Worm (Caenorhabditis elegans): ENCODE results near the gene C55A1.6.
A peak's percentile ranks its signal among the peaks of the same experiment; 100 is the strongest.

Gene C55A1.6

ce11 chrV:15654124-15654523 lies 6.3 kb downstream of the C55A1.6 start, which contains the start of gene F53E4.2:
F53E4.2 (plus strand) TSS chrV:15654424.
- TF ChIP-seq ceh-27 (GFP tag; optimal IDR thresholded peaks at IDR 0.05), result no peak
- no peak for TF ChIP-seq gei-17 (GFP tag; optimal IDR thresholded peaks at IDR 0.05)
- TF ChIP-seq hmg-20 (GFP tag; IDR thresholded peaks at IDR 0.05), result no peak
- no peak for TF ChIP-seq B0035.1 (tag; optimal IDR thresholded peaks at IDR 0.05)

DNA sequence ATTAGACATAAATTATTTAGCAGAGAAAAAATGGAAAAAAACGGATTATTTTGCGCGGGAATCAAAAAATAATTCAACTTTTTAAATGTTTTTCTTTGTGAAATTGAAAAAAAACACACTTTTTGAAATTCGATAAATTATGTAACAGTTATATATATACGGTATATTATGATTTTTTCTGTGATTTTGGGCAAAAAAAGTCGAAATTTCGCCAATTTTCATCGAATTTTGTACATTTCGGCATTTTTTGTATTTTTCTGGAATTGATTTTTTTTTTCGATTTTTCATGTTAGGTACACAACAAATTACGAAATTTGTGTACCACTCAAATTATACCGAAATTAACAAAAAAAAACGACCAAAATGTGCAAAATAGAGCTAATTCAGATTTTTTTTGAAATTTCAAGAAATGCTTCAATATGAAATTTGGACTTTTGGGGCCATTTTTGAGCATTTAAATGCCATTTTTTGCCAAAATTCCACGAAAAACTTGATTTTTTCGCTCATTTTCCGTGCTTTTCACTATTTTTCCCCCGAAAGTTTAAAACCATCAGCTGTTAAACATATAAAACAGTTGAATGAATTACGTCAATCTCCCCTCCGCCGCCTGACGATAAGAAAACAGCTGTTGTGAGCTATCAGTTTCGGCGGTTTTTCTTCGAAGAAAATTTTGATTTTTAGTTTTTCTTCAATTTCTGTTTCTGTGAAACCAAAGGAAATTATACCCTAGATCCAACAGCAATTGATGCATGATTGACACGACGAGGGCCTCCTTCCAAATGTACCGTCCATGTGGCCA lies 10.6 kb downstream of the C55A1.6 start:
- TF ChIP-seq ztf-28 (GFP tag; IDR thresholded peaks at IDR 0.05) (no peak), nhr-80 (tag; optimal IDR thresholded peaks at IDR 0.05) (peak; percentile 3), nfyb-1 (GFP tag; IDR thresholded peaks at IDR 0.05) (no peak)

DNA sequence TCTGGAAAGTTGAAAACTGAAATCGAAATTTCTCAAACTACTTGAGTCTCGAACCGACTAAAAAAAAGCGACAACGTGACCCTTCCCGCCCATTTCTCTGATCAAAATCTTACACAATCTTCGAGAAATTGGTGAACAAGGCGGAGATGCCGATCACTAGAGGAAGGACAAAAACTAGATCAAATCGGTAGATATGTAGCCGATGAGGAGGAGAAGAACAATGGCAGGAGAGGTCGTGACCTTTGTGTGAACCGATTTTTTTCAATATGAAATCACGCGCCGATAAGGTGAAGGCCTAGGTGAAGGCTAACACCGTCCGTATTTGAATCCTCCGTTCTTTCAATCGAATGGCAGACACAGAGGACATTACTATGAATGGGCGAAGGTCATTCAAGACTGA lies 13.2 kb downstream of the C55A1.6 start:
- peak; percentile 46 for TF ChIP-seq ztf-26 (tag; optimal IDR thresholded peaks at IDR 0.05)
- no peak for TF ChIP-seq lsl-1 (GFP tag; optimal IDR thresholded peaks at IDR 0.05)
- no peak for TF ChIP-seq pbrm-1 (GFP tag; IDR thresholded peaks at IDR 0.05)
- no peak for TF ChIP-seq F23B12.7 (tag; optimal IDR thresholded peaks at IDR 0.05; ENCODE audit: insufficient read depth)
- TF ChIP-seq K12H6.12 (tag; optimal IDR thresholded peaks at IDR 0.05), result no peak
- TF ChIP-seq T26A5.8 (tag; optimal IDR thresholded peaks at IDR 0.05), result no peak
- TF ChIP-seq akir-1 (GFP tag; optimal IDR thresholded peaks at IDR 0.05), result no peak
- no peak for TF ChIP-seq tbp1 (GFP tag; optimal IDR thresholded peaks at IDR 0.05)
- TF ChIP-seq egrh-3 (GFP tag; IDR thresholded peaks at IDR 0.05), result no peak
- peak; percentile 10 for TF ChIP-seq ZK185.1 (tag; optimal IDR thresholded peaks at IDR 0.05; ENCODE audit: poor library complexity, severe bottlenecking)
- no peak for TF ChIP-seq ztf-28 (GFP tag; IDR thresholded peaks at IDR 0.05)
- TF ChIP-seq aptf-2 (GFP tag; conservative IDR thresholded peaks at IDR 0.05), result no peak
- TF ChIP-seq ama-1 (optimal IDR thresholded peaks at IDR 0.05), result no peak
- TF ChIP-seq ama-1 (GFP tag; optimal IDR thresholded peaks at IDR 0.05), result no peak
- TF ChIP-seq lin-40 (tag; optimal IDR thresholded peaks at IDR 0.05), result peak; percentile 25
- no peak for TF ChIP-seq lsy-27 (tag; optimal IDR thresholded peaks at IDR 0.05; ENCODE audit: borderline replicate concordance, insufficient read depth)
- TF ChIP-seq nfya-1 (tag; optimal IDR thresholded peaks at IDR 0.05; ENCODE audit: borderline replicate concordance, insufficient read depth), result no peak
- no peak for TF ChIP-seq F57A8.1 (GFP tag; optimal IDR thresholded peaks at IDR 0.05)
- no peak for TF ChIP-seq mel-28 (tag; optimal IDR thresholded peaks at IDR 0.05; ENCODE audit: borderline replicate concordance)

DNA sequence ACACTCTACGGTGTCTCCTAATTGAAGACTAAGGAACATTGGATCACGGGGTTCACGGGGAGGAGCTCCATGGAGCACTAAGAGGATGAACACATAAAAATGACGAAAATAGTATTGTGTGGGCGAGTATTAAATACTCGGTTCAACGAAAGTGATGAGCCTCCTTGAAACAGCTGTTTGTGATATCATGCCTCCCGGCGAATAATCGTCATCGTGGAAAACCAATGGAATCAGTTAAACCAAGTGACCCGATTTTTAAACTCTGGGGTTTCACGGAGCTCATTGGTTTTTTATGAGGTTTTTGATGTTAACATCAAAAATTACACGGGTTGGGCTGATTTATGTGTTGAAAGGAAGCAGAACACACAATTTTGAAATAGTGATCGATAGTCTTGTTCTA lies 13.7 kb downstream of the C55A1.6 start:
- TF ChIP-seq attf-6 (GFP tag; IDR thresholded peaks at IDR 0.05) (no peak), F33H1.4 (GFP tag; IDR thresholded peaks at IDR 0.05) (no peak), fkh-3 (tag; optimal IDR thresholded peaks at IDR 0.05) (no peak), madf-10 (tag; optimal IDR thresholded peaks at IDR 0.05) (no peak), somi-1 (GFP tag; optimal IDR thresholded peaks at IDR 0.05) (no peak), ztf-28 (GFP tag; IDR thresholded peaks at IDR 0.05) (no peak)

DNA sequence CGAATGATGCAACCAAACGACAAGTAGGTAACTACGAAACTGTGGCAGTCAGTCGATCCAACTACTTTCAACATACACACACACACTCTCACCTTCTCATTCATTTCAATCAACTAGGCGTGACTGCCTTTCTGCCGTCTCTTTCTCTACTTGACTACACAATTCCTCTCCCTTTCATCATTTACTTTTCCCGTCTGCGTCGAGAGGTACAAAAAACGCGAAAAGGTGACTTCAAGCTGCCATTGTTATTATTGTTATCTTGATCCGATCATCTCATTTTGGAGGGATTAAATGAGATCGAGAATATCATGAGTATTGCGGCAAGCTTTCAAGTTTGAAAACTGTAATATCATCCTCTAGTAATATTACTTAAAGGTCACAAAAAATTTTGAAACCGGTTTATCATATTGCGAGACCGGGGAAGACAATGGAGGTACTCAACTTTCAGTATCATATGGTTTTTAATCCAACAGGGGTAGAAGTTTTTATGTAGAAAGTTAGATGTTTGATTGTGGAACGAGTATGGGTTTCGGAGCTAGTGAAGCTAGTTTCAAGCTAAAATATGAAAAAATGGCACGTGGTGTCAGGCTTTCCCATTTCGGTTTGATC lies 16.3 kb downstream of the C55A1.6 start:
- TF ChIP-seq dpl-1 (GFP tag; optimal IDR thresholded peaks at IDR 0.05) (no peak), lag-1 (GFP tag; IDR thresholded peaks at IDR 0.05) (no peak), nhr-80 (tag; optimal IDR thresholded peaks at IDR 0.05) (peak; percentile 45), dox-1 (GFP tag; IDR thresholded peaks at IDR 0.05) (0 out of 2 replicates have a peak, but pooled peaks have one; percentile 26), hmg-1.2 (GFP tag; IDR thresholded peaks at IDR 0.05) (peak; percentile 40; the same call in 1 of the 2 replicates), Y53G8AR.9 (GFP tag; conservative IDR thresholded peaks at IDR 0.05) (no peak), cebp-2 (GFP tag; IDR thresholded peaks at IDR 0.05) (no peak), Y53F4B.3 (GFP tag; IDR thresholded peaks at IDR 0.05) (no peak), madf-8 (GFP tag; conservative IDR thresholded peaks at IDR 0.05) (no peak), tbx-9 (tag; optimal IDR thresholded peaks at IDR 0.05; ENCODE audit: borderline replicate concordance) (no peak), cebp-1 (GFP tag; IDR thresholded peaks at IDR 0.05) (no peak), cebp-1 (tag; optimal IDR thresholded peaks at IDR 0.05) (peak; percentile 70), mxl-1 (tag; optimal IDR thresholded peaks at IDR 0.05) (no peak)

Measured in whole organism, young adult.